Fruit fly (Drosophila melanogaster): ENCODE data around the gene Xport-B.

Gene Xport-B

DNA sequence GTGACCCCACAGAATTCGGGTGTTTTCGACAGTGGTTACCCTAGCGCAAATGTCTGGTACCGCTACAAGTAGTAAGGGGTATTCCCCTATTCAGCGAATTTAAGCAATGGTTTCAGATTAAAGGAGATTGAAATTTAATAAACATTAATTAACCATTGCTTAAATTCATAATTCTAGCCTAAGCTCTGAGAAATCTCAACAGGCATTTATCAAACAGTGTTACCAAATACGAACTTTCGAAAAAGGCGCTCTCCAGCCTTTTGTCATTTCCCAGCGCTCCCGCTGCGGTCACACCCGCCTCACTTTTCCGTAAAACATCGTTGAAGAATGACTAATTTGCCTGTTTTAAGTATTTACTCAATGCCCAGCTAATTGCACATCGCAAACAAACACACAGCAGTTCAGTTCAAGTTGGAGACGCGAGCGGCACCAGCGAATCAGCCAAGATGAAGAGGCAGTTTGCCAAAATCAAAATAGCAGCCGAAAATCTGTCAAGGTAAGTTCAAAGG, 10.3 kb downstream of the Xport-B start, which contains the start of the genes Surf6 and RhoGAP92B (continued):
- TF ChIP-seq CG11762 (GFP tag; optimal IDR thresholded peaks at IDR 0.05; ENCODE audit: insufficient read depth) (no peak), Blimp-1 (GFP tag; optimal IDR thresholded peaks at IDR 0.05) (no peak), CG10631 (GFP tag; optimal IDR thresholded peaks at IDR 0.05) (no peak), dsx (GFP tag; optimal IDR thresholded peaks at IDR 0.05; ENCODE audit: poor library complexity, severe bottlenecking) (peak; percentile 43), CG7368 (GFP tag; optimal IDR thresholded peaks at IDR 0.05) (peak; percentile 6), lz (GFP tag; optimal IDR thresholded peaks at IDR 0.05) (peak; percentile 68), Sox14 (GFP tag; optimal IDR thresholded peaks at IDR 0.05) (peak; percentile 76), Eip75B (GFP tag; optimal IDR thresholded peaks at IDR 0.05) (peak; percentile 73), CG6792 (GFP tag; optimal IDR thresholded peaks at IDR 0.05) (peak; percentile 47), CG8319 (GFP tag; optimal IDR thresholded peaks at IDR 0.05) (peak; percentile 42), net (GFP tag; optimal IDR thresholded peaks at IDR 0.05) (peak; percentile 62), pdm3 (GFP tag; optimal IDR thresholded peaks at IDR 0.05) (no peak), eg (GFP tag; IDR thresholded peaks at IDR 0.05) (peak; percentile 64; the same call in 2 of the 3 replicates), fd59A (GFP tag; optimal IDR thresholded peaks at IDR 0.05) (no peak), Gug (GFP tag; IDR thresholded peaks at IDR 0.05) (0 out of 2 replicates have a peak, but pooled peaks have one; percentile 22), Sox15 (GFP tag; optimal IDR thresholded peaks at IDR 0.05) (peak; percentile 27), Hr39 (GFP tag; optimal IDR thresholded peaks at IDR 0.05) (peak; percentile 71), Hr4 (GFP tag; optimal IDR thresholded peaks at IDR 0.05) (peak; percentile 51), Eip78C (GFP tag) (peak; percentile 79), esn (GFP tag; optimal IDR thresholded peaks at IDR 0.05) (peak; percentile 50), CG15336 (GFP tag; IDR thresholded peaks at IDR 0.05) (0 out of 2 replicates have a peak, but pooled peaks have one; percentile 36), CG11294 (GFP tag; IDR thresholded peaks at IDR 0.05) (no peak)

DNA sequence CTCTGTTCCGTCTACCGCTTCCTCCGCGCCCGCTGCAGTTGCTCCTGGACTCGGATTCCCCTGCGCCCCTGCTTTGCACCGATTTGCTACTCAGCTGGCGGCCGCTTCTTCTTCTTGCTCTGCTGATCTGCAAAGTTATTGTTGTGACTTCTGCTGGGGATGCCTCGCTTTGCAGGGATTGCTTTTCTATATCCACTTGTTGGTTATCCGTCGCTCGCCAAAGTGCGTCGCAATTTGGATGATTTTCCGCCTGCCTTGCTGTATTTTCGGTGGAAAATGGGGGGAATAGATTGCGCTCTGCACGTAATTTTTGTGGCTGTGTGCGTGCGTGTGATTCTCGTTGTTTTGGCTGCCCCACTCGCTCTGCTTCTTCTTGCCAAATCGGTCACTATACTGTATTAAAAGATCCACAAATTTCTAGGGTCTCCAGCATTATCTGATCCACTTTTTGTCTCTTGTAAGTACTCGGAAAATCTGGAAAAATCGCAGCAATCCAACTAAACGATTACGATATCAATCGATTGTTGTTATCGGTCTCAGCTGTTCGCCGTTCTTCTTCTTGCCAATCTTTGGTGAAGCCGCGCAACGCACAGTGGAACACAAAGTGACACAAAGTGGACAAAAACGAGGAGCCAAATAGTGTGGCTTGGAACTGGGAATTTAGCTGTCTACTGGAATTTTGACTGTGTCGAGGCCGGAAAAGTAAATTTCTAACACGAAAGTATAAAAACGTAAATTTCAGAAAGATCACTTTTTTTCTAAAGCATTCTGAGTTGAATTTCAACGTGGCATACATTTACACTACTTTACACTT, 12.1 kb downstream of the Xport-B start, which contains the start of gene ClpX:
Gene ClpX, minus strand, starts transcription at position 764 of the 814 bp plus-strand sequence.
- no peak for TF ChIP-seq Hr4 (GFP tag; optimal IDR thresholded peaks at IDR 0.05)
- TF ChIP-seq esn (GFP tag; optimal IDR thresholded peaks at IDR 0.05), result peak; percentile 0
- no peak for TF ChIP-seq cyc (GFP tag; optimal IDR thresholded peaks at IDR 0.05)
- TF ChIP-seq CG11762 (GFP tag; optimal IDR thresholded peaks at IDR 0.05; ENCODE audit: insufficient read depth), result no peak
- no peak for TF ChIP-seq Eip75B (GFP tag; optimal IDR thresholded peaks at IDR 0.05)
- peak; percentile 73 for TF ChIP-seq Eip78C (GFP tag)
- 0 out of 2 replicates have a peak, but pooled peaks have one; percentile 20 for TF ChIP-seq CG15336 (GFP tag; IDR thresholded peaks at IDR 0.05)
- no peak for TF ChIP-seq CG3032 (tag; optimal IDR thresholded peaks at IDR 0.05)
- no peak for TF ChIP-seq CG6854 (GFP tag; optimal IDR thresholded peaks at IDR 0.05)
- no peak for TF ChIP-seq CG11902 (GFP tag; optimal IDR thresholded peaks at IDR 0.05)
- no peak for TF ChIP-seq Blimp-1 (GFP tag; optimal IDR thresholded peaks at IDR 0.05)
- no peak for TF ChIP-seq CG10631 (GFP tag; optimal IDR thresholded peaks at IDR 0.05)
- TF ChIP-seq svp (GFP tag), result peak; percentile 82
- TF ChIP-seq vri (GFP tag; optimal IDR thresholded peaks at IDR 0.05), result peak; percentile 39

DNA sequence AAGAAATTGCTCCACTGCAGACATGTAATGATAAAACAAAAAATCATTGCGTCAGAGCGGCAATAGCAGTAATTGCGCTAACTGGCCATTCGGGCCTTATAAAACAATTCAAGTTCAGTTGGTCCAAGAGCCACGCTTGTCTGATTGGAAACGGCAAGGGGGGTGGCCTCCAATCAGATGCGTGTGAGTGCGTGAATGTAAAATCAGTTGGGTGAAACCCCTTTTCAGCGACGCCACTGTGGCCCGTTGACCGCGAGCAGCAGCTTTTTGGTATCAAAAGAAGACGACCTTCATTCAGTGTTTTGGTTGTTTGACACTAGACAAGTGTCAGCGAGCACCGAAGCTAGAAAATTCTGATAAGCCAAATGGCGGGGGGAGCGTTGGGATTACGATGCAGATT, 12.9 kb downstream of the Xport-B start:
- TF ChIP-seq CG3919 (GFP tag; optimal IDR thresholded peaks at IDR 0.05) (no peak), CG6854 (GFP tag; optimal IDR thresholded peaks at IDR 0.05) (no peak), CG11902 (GFP tag; optimal IDR thresholded peaks at IDR 0.05) (no peak), CG7368 (GFP tag; optimal IDR thresholded peaks at IDR 0.05) (no peak), OdsH (GFP tag; optimal IDR thresholded peaks at IDR 0.05) (no peak), CG9139 (GFP tag; optimal IDR thresholded peaks at IDR 0.05) (no peak), CG8632 (GFP tag; optimal IDR thresholded peaks at IDR 0.05) (no peak), Ets96B (tag; optimal IDR thresholded peaks at IDR 0.05) (no peak), CG6276 (GFP tag; optimal IDR thresholded peaks at IDR 0.05) (no peak), Hr38 (GFP tag; optimal IDR thresholded peaks at IDR 0.05) (no peak), achi (GFP tag; optimal IDR thresholded peaks at IDR 0.05) (no peak), Eip78C (GFP tag) (no peak), lz (GFP tag; optimal IDR thresholded peaks at IDR 0.05) (no peak), CG11762 (GFP tag; optimal IDR thresholded peaks at IDR 0.05; ENCODE audit: insufficient read depth) (no peak), dac (GFP tag; optimal IDR thresholded peaks at IDR 0.05) (no peak), esn (GFP tag; optimal IDR thresholded peaks at IDR 0.05) (no peak), CG6792 (GFP tag; optimal IDR thresholded peaks at IDR 0.05) (no peak)
